Fruit fly (Drosophila melanogaster) whole organism: Measurements from ENCODE around the gene CG13675.

Source experiments
- CG8478 ChIP-seq: fragments of >200 bp; optimal IDR thresholded peaks from 2 replicates; lab custom pipeline; 2018; ENCODE audit warnings: inconsistent platforms
- Dll ChIP-seq: fragments of >200 bp; optimal IDR thresholded peaks from 2 replicates; lab custom pipeline; 2017
- EcR ChIP-seq, 2 experiments: fragments of >200 bp; optimal IDR thresholded peaks; 2 replicates each; lab custom pipeline; 2017; ENCODE audit warnings: missing biosample characterization in 2 of 2, missing genetic modification characterization in 2 of 2, missing genetic modification reagents in 2 of 2
- pan ChIP-seq: fragments of >200 bp; optimal IDR thresholded peaks from 2 replicates; lab custom pipeline; 2017
- psq ChIP-seq: fragments of >200 bp; optimal IDR thresholded peaks from 2 replicates; lab custom pipeline; 2017
- usp ChIP-seq: fragments of >200 bp; optimal IDR thresholded peaks from 2 replicates; lab custom pipeline; 2017; ENCODE audit warnings: missing biosample characterization, missing genetic modification characterization, mixed read lengths

dm6 chr3L:8185263-8186227 lies 20.2 kb upstream of the CG13675 start:
- no peak for TF ChIP-seq CG8478 (lab: Kevin White, UChicago)
- TF ChIP-seq usp (GFP tag; lab: Kevin White, UChicago) = no peak
- TF ChIP-seq pan (lab: Kevin White, UChicago) = no peak
- TF ChIP-seq psq (lab: Kevin White, UChicago) = no peak
- TF ChIP-seq EcR (GFP tag; optimal IDR thresholded peaks at IDR 0.05; lab: Kevin White, UChicago) = no peak
- no peak for TF ChIP-seq Dll (lab: Kevin White, UChicago)
